Worm (Caenorhabditis elegans) whole organism, late embryonic: Measurements from ENCODE around the gene ZC404.16.

Experiments
- ceh-14 ChIP-seq: sonication (generic microtip); optimal IDR thresholded peaks from 2 replicates; lab custom pipeline; 2016; ENCODE audit warnings: missing genotype, missing genetic modification characterization, missing compliant biosample characterization
- ceh-19 ChIP-seq: fragments of 200-800 bp; sonication (Bioruptor generic); optimal IDR thresholded peaks from 2 replicates; lab custom pipeline; 2018; ENCODE audit warnings: mild to moderate bottlenecking, missing genetic modification characterization, missing compliant biosample characterization
- ceh-2 ChIP-seq: sonication (generic microtip); optimal IDR thresholded peaks from 2 replicates; lab custom pipeline; 2016; ENCODE audit warnings: missing genotype, missing genetic modification characterization, missing compliant biosample characterization
- ceh-30 ChIP-seq: fragments of 150-350 bp; optimal IDR thresholded peaks from 2 replicates; lab custom pipeline; 2014; ENCODE audit warnings: missing biosample characterization, missing genetic modification characterization
- ceh-31 ChIP-seq: sonication (generic microtip); optimal IDR thresholded peaks from 2 replicates; lab custom pipeline; 2016; ENCODE audit warnings: missing genetic modification characterization, missing compliant biosample characterization
- ceh-6 ChIP-seq: fragments of 200-800 bp; sonication (Bioruptor generic); optimal IDR thresholded peaks from 2 replicates; lab custom pipeline; 2018; ENCODE audit warnings: mild to moderate bottlenecking, missing genetic modification characterization, missing compliant biosample characterization
- che-1 ChIP-seq: sonication (generic microtip); optimal IDR thresholded peaks from 2 replicates; lab custom pipeline; 2016; ENCODE audit warnings: mild to moderate bottlenecking, missing genetic modification characterization, missing compliant biosample characterization
- dmd-4 ChIP-seq: sonication (generic microtip); optimal IDR thresholded peaks from 2 replicates; lab custom pipeline; 2016; ENCODE audit warnings: borderline replicate concordance, missing genetic modification characterization, missing compliant biosample characterization
- dve-1 ChIP-seq: sonication (generic microtip); optimal IDR thresholded peaks from 2 replicates; lab custom pipeline; 2017; ENCODE audit warnings: antibody characterized with exemption, mild to moderate bottlenecking, missing genetic modification characterization, missing compliant biosample characterization
- eyg-1 ChIP-seq: sonication (generic microtip); optimal IDR thresholded peaks from 2 replicates; lab custom pipeline; 2016; ENCODE audit warnings: missing genotype, missing genetic modification characterization, missing compliant biosample characterization
- gmeb-2 ChIP-seq: sonication (generic microtip); optimal IDR thresholded peaks from 2 replicates; lab custom pipeline; 2016; ENCODE audit warnings: missing genetic modification characterization, inconsistent platforms, missing compliant biosample characterization
- hlh-15 ChIP-seq: sonication (generic microtip); optimal IDR thresholded peaks from 2 replicates; lab custom pipeline; 2016; ENCODE audit warnings: missing genetic modification characterization, missing compliant biosample characterization
- hlh-30 ChIP-seq: sonication (generic microtip); optimal IDR thresholded peaks from 2 replicates; lab custom pipeline; 2017; ENCODE audit warnings: antibody characterized with exemption, missing genetic modification characterization, missing compliant biosample characterization; ENCODE audit not compliant: insufficient read depth
- lin-11 ChIP-seq: fragments of 200-800 bp; sonication (Bioruptor generic); optimal IDR thresholded peaks from 2 replicates; lab custom pipeline; 2018; ENCODE audit warnings: mild to moderate bottlenecking, missing genetic modification characterization, missing compliant biosample characterization
- nfya-1 ChIP-seq: sonication (generic microtip); optimal IDR thresholded peaks from 2 replicates; lab custom pipeline; 2017; ENCODE audit warnings: missing genetic modification characterization, mild to moderate bottlenecking, missing compliant biosample characterization, antibody characterized with exemption, moderate library complexity
- nhr-11 ChIP-seq: fragments of 150-350 bp; optimal IDR thresholded peaks from 2 replicates; lab custom pipeline; 2014; ENCODE audit warnings: missing biosample characterization, missing genetic modification characterization
- nhr-232 ChIP-seq: sonication (generic microtip); optimal IDR thresholded peaks from 2 replicates; lab custom pipeline; 2016; ENCODE audit warnings: missing genetic modification characterization, missing compliant biosample characterization
- npax-4 ChIP-seq: sonication (generic microtip); optimal IDR thresholded peaks from 2 replicates; lab custom pipeline; 2016; ENCODE audit warnings: missing genetic modification characterization, missing compliant biosample characterization
- pag-3 ChIP-seq: sonication (generic microtip); optimal IDR thresholded peaks from 2 replicates; lab custom pipeline; 2016; ENCODE audit warnings: missing compliant biosample characterization, missing genetic modification characterization, borderline replicate concordance
- pax-1 ChIP-seq: fragments of 150-350 bp; optimal IDR thresholded peaks from 2 replicates; lab custom pipeline; 2014; ENCODE audit warnings: missing biosample characterization, missing genetic modification characterization
- pha-2 ChIP-seq: sonication (generic microtip); optimal IDR thresholded peaks from 2 replicates; lab custom pipeline; 2017; ENCODE audit warnings: mild to moderate bottlenecking, missing genetic modification characterization, missing compliant biosample characterization
- pqm-1 ChIP-seq: sonication (generic microtip); optimal IDR thresholded peaks from 2 replicates; lab custom pipeline; 2016; ENCODE audit warnings: missing genetic modification characterization, missing compliant biosample characterization
- pros-1 ChIP-seq: fragments of 150-350 bp; optimal IDR thresholded peaks from 2 replicates; lab custom pipeline; 2014; ENCODE audit warnings: missing biosample characterization, missing genetic modification reagents, missing genetic modification characterization
- ref-2 ChIP-seq: sonication (generic microtip); optimal IDR thresholded peaks from 2 replicates; lab custom pipeline; 2016; ENCODE audit warnings: missing genetic modification characterization, missing compliant biosample characterization
- sdc-2 ChIP-seq: sonication (generic microtip); optimal IDR thresholded peaks from 2 replicates; lab custom pipeline; 2016; ENCODE audit warnings: missing genotype, missing genetic modification characterization, missing compliant biosample characterization
- sox-4 ChIP-seq: sonication (generic microtip); optimal IDR thresholded peaks from 2 replicates; lab custom pipeline; 2017; ENCODE audit warnings: mild to moderate bottlenecking, missing genetic modification characterization, inconsistent platforms, missing compliant biosample characterization
- syd-9 ChIP-seq: sonication (generic microtip); optimal IDR thresholded peaks from 2 replicates; lab custom pipeline; 2016; ENCODE audit warnings: mild to moderate bottlenecking, missing genetic modification characterization, moderate library complexity, missing compliant biosample characterization
- tbx-2 ChIP-seq: sonication (generic microtip); optimal IDR thresholded peaks from 2 replicates; lab custom pipeline; 2016; ENCODE audit warnings: missing genetic modification characterization, missing compliant biosample characterization
- unc-42 ChIP-seq: sonication (generic microtip); optimal IDR thresholded peaks from 2 replicates; lab custom pipeline; 2016; ENCODE audit warnings: missing genotype, missing genetic modification characterization, missing compliant biosample characterization
- unc-55 ChIP-seq: sonication (generic microtip); optimal IDR thresholded peaks from 2 replicates; lab custom pipeline; 2017; ENCODE audit warnings: missing biosample characterization, missing genetic modification reagents, missing genetic modification characterization
- unc-86 ChIP-seq: sonication (generic microtip); optimal IDR thresholded peaks from 2 replicates; lab custom pipeline; 2016; ENCODE audit warnings: missing genetic modification characterization, missing compliant biosample characterization
- zip-5 ChIP-seq: sonication (generic microtip); optimal IDR thresholded peaks from 2 replicates; lab custom pipeline; 2016; ENCODE audit warnings: missing genetic modification characterization, missing compliant biosample characterization
- ztf-16 ChIP-seq: sonication (generic microtip); optimal IDR thresholded peaks from 2 replicates; lab custom pipeline; 2017; ENCODE audit warnings: missing genetic modification characterization, missing compliant biosample characterization

ZC404.16 gene

ce11 chrV:6806340-6806739 lies 32.7 kb upstream of the ZC404.16 start, which contains the start of gene dmsr-12:
Gene dmsr-12 (minus strand): TSS chrV:6806440.
- TF ChIP-seq unc-86 (tag; lab: Kevin White, UChicago) (no peak), syd-9 (tag; lab: Kevin White, UChicago) (no peak), pros-1 (no peak)

- no peak for TF ChIP-seq zip-5 (tag; lab: Kevin White, UChicago)
These were observed 30.4 kb upstream of the ZC404.16 start, which contains the start of gene dmsr-11 for ce11 chrV:6803992-6804391. Gene dmsr-11 (minus strand): TSS chrV:6804092.

- no peak for TF ChIP-seq sox-4
- no peak for TF ChIP-seq ztf-16 (tag; lab: Kevin White, UChicago)
- TF ChIP-seq eyg-1 (tag; lab: Kevin White, UChicago): no peak
- no peak for TF ChIP-seq pag-3 (tag; lab: Kevin White, UChicago)
- TF ChIP-seq hlh-15 (tag; lab: Kevin White, UChicago): no peak
- TF ChIP-seq nfya-1 (tag; lab: Kevin White, UChicago): no peak
- TF ChIP-seq lin-11: no peak
- TF ChIP-seq tbx-2: no peak
- no peak for TF ChIP-seq ceh-19
- no peak for TF ChIP-seq pax-1 (tag; lab: Kevin White, UChicago)
- TF ChIP-seq gmeb-2 (tag; lab: Kevin White, UChicago): no peak
- TF ChIP-seq dve-1: no peak
- no peak for TF ChIP-seq ceh-14 (tag; lab: Kevin White, UChicago)
- no peak for TF ChIP-seq npax-4 (tag; lab: Kevin White, UChicago)
- no peak for TF ChIP-seq nhr-232
- no peak for TF ChIP-seq sdc-2 (tag; lab: Kevin White, UChicago)
- no peak for TF ChIP-seq nhr-11 (tag; lab: Kevin White, UChicago)
- no peak for TF ChIP-seq unc-55 (GFP tag; lab: Kevin White, UChicago)
These were observed 28.2 kb upstream of the ZC404.16 start, which contains the start of gene dmsr-10 for ce11 chrV:6801850-6802249. Gene dmsr-10 (minus strand): TSS chrV:6801950.

- TF ChIP-seq hlh-30 (tag; lab: Kevin White, UChicago) (no peak), dve-1 (no peak), che-1 (tag; lab: Kevin White, UChicago) (no peak), dmd-4 (tag; lab: Kevin White, UChicago) (no peak), ceh-30 (tag; lab: Kevin White, UChicago) (no peak), ceh-14 (tag; lab: Kevin White, UChicago) (no peak), unc-55 (GFP tag; lab: Kevin White, UChicago) (no peak), ref-2 (tag; lab: Kevin White, UChicago) (no peak), ceh-6 (GFP tag; lab: Kevin White, UChicago) (no peak), pha-2 (no peak), unc-42 (tag; lab: Kevin White, UChicago) (no peak), npax-4 (tag; lab: Kevin White, UChicago) (no peak), sox-4 (no peak), syd-9 (tag; lab: Kevin White, UChicago) (no peak), nfya-1 (tag; lab: Kevin White, UChicago) (no peak)
These were observed 25.9 kb upstream of the ZC404.16 start, which contains the start of gene dmsr-9 for ce11 chrV:6799564-6799963. Gene dmsr-9 (minus strand): TSS chrV:6799664.

- TF ChIP-seq lin-11: no peak
- TF ChIP-seq nfya-1 (tag; lab: Kevin White, UChicago): peak; percentile 22
- peak; percentile 12 for TF ChIP-seq ceh-19
- TF ChIP-seq ceh-2 (tag; lab: Kevin White, UChicago): no peak
- TF ChIP-seq ceh-31 (tag; lab: Kevin White, UChicago): peak; percentile 52
- no peak for TF ChIP-seq pqm-1
- TF ChIP-seq pha-2: peak; percentile 28
These were observed 23.3 kb upstream of the ZC404.16 start for ce11 chrV:6796894-6797293.
